Fruit fly (Drosophila melanogaster): ENCODE data around the gene Oscillin.

Oscillin gene

DNA sequence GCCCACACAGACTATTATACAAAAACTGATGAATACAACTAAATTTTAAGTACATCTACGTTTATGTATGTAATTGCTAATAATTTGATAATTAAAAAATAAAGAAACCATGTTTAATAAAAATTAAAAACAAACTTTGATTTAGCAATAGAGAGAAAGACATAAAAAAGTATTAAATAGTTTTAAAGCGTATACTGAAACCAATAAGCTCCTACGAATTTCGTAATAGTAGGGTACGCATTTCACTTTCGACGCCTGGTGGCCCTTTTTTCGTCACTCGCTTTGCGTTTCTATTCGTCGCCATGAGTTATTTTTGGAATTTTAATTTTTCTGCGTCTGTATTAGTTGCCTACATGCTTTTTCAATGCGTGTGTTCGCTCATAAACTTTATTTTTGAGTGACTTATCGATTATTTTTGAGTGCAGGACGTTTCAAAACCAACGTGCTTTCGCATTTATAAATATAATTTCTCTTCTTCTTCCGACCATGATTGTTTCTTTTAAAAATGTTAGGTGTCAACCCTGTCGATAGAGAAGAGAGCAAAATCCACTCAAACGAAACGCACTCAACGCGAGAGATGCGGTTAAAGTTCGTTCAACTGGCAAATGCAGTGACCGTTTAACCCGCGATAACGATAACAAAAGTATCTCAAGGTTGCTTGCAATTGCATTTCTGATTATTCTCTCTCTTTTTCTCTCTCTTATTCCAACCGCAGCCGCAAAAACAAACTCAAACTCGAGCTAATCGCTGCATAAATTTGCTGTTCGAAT, at the start of gene Oscillin:
Oscillin (plus strand) TSS at position 569 of the 770 bp plus-strand sequence.
- peak; percentile 53 for TF ChIP-seq CG17801 (GFP tag; optimal IDR thresholded peaks at IDR 0.05; ENCODE audit: partially characterized antibody)

- TF ChIP-seq CG17801 (GFP tag; optimal IDR thresholded peaks at IDR 0.05; ENCODE audit: partially characterized antibody): no peak
Observed at dm6 chr2L:5499458-5499857, 47.4 kb upstream of the Oscillin start.

DNA sequence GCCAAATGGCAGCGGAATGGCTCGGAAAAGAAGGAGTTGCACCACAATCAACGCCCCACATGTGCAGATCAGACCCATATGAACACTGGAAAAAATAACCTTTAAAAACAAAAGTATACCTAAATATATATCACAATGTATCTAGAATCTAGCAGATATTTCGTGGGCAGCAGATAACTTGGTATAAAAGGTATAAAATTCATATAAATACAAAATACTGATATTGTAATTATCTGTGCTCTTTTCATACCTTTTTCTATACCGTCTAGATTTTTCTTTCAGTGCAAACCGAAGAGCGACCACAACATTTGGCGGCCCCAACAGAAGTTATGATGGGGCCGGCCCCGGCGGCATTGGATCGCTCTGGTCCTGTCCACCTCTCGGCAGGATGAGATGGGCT, 45.6 kb upstream of the Oscillin start:
- no peak for TF ChIP-seq CG17801 (GFP tag; optimal IDR thresholded peaks at IDR 0.05; ENCODE audit: partially characterized antibody)

dm6 chr2L:5502868-5503267, 44.0 kb upstream of the Oscillin start:
- TF ChIP-seq CG17801 (GFP tag; optimal IDR thresholded peaks at IDR 0.05; ENCODE audit: partially characterized antibody): no peak

dm6 chr2L:5505130-5505529, 41.8 kb upstream of the Oscillin start:
- no peak for TF ChIP-seq CG17801 (GFP tag; optimal IDR thresholded peaks at IDR 0.05; ENCODE audit: partially characterized antibody)

DNA sequence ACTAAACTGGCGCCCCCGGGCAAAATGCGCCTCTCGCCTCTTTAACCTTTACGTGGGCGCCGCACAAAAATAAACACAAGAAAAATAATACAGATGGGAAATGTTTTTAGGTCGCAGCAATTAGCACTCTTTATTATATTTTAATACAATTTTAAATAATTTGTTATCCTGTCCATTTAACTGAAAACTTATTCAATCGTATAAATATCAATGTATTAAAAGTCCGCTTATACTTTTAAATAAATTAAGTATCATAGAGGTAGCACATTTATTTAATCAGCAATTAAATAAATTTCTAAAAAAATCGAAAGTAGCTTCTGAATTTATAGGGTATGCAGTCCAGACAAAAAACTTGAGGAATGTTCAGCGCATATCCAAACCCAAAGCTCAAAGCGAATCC, 39.8 kb upstream of the Oscillin start:
- no peak for TF ChIP-seq CG17801 (GFP tag; optimal IDR thresholded peaks at IDR 0.05; ENCODE audit: partially characterized antibody)

- no peak for TF ChIP-seq CG17801 (GFP tag; optimal IDR thresholded peaks at IDR 0.05; ENCODE audit: partially characterized antibody)
Observed at dm6 chr2L:5507823-5508438, 39.0 kb upstream of the Oscillin start.

- TF ChIP-seq CG17801 (GFP tag; optimal IDR thresholded peaks at IDR 0.05; ENCODE audit: partially characterized antibody): no peak
Observed at dm6 chr2L:5514946-5515345, 31.9 kb upstream of the Oscillin start.

DNA sequence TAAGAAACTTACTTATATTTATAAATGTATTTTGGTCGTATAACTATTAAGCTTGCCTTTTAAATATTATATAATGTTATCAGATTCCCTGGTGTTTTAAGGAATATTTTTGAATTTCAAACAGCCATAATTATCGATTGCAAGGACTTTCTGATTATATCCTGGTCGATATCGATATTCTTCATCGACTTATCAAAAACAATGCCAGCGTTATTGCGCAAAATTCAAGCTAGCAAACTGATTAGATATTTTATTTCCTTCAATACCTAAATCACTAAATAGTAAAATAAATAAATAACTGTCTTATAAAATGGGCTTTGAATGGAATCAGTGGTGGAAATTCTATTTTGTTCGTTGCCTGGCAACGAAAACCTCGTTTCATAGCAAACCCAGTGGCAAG, 29.5 kb upstream of the Oscillin start, which contains the start of gene CG14020:
CG14020 (plus strand) TSS at position 345 of the 400 bp plus-strand sequence.
- no peak for TF ChIP-seq CG17801 (GFP tag; optimal IDR thresholded peaks at IDR 0.05; ENCODE audit: partially characterized antibody)

- no peak for TF ChIP-seq CG17801 (GFP tag; optimal IDR thresholded peaks at IDR 0.05; ENCODE audit: partially characterized antibody)
Observed at dm6 chr2L:5519846-5520384, 27.0 kb upstream of the Oscillin start, which contains the start of the genes CG7382 and cl. Gene CG7382 (minus strand): TSS chr2L:5519896. Gene cl (plus strand): TSS chr2L:5520135.

dm6 chr2L:5520757-5521156, 26.1 kb upstream of the Oscillin start:
- no peak for TF ChIP-seq CG17801 (GFP tag; optimal IDR thresholded peaks at IDR 0.05; ENCODE audit: partially characterized antibody)

- TF ChIP-seq CG17801 (GFP tag; optimal IDR thresholded peaks at IDR 0.05; ENCODE audit: partially characterized antibody): peak; percentile 51
Observed at dm6 chr2L:5523848-5524473, 22.9 kb upstream of the Oscillin start, which contains the start of the genes Vps52 and Elp4. Gene Vps52 (minus strand): TSS chr2L:5523898. Gene Elp4 (plus strand): TSS chr2L:5524139.

DNA sequence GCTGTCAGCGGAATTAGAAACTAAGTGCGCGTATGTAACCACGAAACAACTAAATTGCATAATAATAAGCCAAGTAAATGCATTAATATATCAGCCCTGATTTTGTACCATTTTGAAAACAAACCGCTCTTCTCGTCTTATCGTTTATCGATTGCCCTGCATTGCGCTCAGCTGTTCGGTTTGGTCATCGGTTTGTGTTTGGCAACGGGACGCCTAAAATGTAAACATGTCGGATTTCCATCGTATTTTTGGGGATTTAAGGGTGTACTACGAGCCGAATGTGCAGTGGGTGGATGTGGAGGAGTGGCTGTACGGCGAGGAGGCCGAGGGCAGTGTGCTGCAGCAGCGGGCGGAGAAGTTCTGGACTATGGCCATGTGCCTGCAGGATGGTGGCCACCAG, 21.2 kb upstream of the Oscillin start, which contains the start of gene Cap-D3:
Cap-D3 (plus strand) TSS at position 183 of the 400 bp plus-strand sequence.
- TF ChIP-seq CG17801 (GFP tag; optimal IDR thresholded peaks at IDR 0.05; ENCODE audit: partially characterized antibody): no peak

dm6 chr2L:5526738-5527137, 20.1 kb upstream of the Oscillin start, which contains the start of gene Cox11:
Gene Cox11 (plus strand): TSS chr2L:5526957.
- TF ChIP-seq CG17801 (GFP tag; optimal IDR thresholded peaks at IDR 0.05; ENCODE audit: partially characterized antibody): no peak

dm6 chr2L:5527861-5528260, 19.0 kb upstream of the Oscillin start, which contains the start of gene CG31915:
Gene CG31915 (plus strand): TSS chr2L:5528123.
- TF ChIP-seq CG17801 (GFP tag; optimal IDR thresholded peaks at IDR 0.05; ENCODE audit: partially characterized antibody): no peak

All from ovary, adult (tissue).